Fruit fly (Drosophila melanogaster): Measurements from ENCODE around the gene spo.

- peak; percentile 82 for TF ChIP-seq CG1620 (GFP tag; optimal IDR thresholded peaks at IDR 0.05)
- peak; percentile 69 for TF ChIP-seq CG12768 (GFP tag; optimal IDR thresholded peaks at IDR 0.05)
- peak; percentile 53 for TF ChIP-seq CG33017 (tag; optimal IDR thresholded peaks at IDR 0.05)
- no peak for TF ChIP-seq cic (GFP tag; optimal IDR thresholded peaks at IDR 0.05)
- no peak for TF ChIP-seq cnc (optimal IDR thresholded peaks at IDR 0.05)
- peak; percentile 77 for TF ChIP-seq CG7101 (tag; optimal IDR thresholded peaks at IDR 0.05)
- peak; percentile 91 for TF ChIP-seq toe (GFP tag; optimal IDR thresholded peaks at IDR 0.05)
- TF ChIP-seq bab1 (GFP tag; optimal IDR thresholded peaks at IDR 0.05): peak; percentile 85
- peak; percentile 47 for TF ChIP-seq tj (GFP tag; optimal IDR thresholded peaks at IDR 0.05)
- TF ChIP-seq Mnt (GFP tag; optimal IDR thresholded peaks at IDR 0.05): peak; percentile 67
- peak; percentile 67 for TF ChIP-seq ovo (GFP tag; optimal IDR thresholded peaks at IDR 0.05)
Observed at dm6 chr3L:5583295-5583707, 9.1 kb downstream of the spo start.

All from whole organism, adult.